Fruit fly (Drosophila melanogaster) whole organism: ENCODE data around the gene slou.

Experiments used
- CG8478 ChIP-seq: fragments of >200 bp; optimal IDR thresholded peaks from 2 replicates; lab custom pipeline; 2018; ENCODE audit warnings: inconsistent platforms
- Dll ChIP-seq: fragments of >200 bp; optimal IDR thresholded peaks from 2 replicates; lab custom pipeline; 2017
- EcR ChIP-seq, 2 experiments: fragments of >200 bp; optimal IDR thresholded peaks; 2 replicates each; lab custom pipeline; 2017; ENCODE audit warnings: missing biosample characterization in 2 of 2, missing genetic modification characterization in 2 of 2, missing genetic modification reagents in 2 of 2
- pan ChIP-seq: fragments of >200 bp; optimal IDR thresholded peaks from 2 replicates; lab custom pipeline; 2017

dm6 chr3R:21524574-21524973 is 32.4 kb downstream of the slou start:
- TF ChIP-seq Dll (lab: Kevin White, UChicago) (no peak), CG8478 (lab: Kevin White, UChicago) (no peak), pan (no peak), EcR (GFP tag; optimal IDR thresholded peaks at IDR 0.05; lab: Kevin White, UChicago) (no peak)
